Worm (Caenorhabditis elegans) whole organism, L4/young adult: ENCODE measurements around the gene fbxa-13.

Experiments used
- W03F9.2 ChIP-seq: fragments of 150-350 bp; optimal IDR thresholded peaks from 2 replicates; lab custom pipeline; 2014; ENCODE audit warnings: missing biosample characterization, missing genetic modification characterization
- dao-5 ChIP-seq: sonication (generic microtip); optimal IDR thresholded peaks from 2 replicates; lab custom pipeline; 2016; ENCODE audit warnings: missing genotype, missing genetic modification characterization, moderate library complexity, missing compliant biosample characterization
- him-1 ChIP-seq: sonication (generic microtip); optimal IDR thresholded peaks from 2 replicates; lab custom pipeline; 2016; ENCODE audit warnings: missing genotype, missing genetic modification reagents, missing genetic modification characterization, missing compliant biosample characterization

- no peak for TF ChIP-seq him-1 (tag; lab: Kevin White, UChicago)
- TF ChIP-seq W03F9.2 (tag; lab: Kevin White, UChicago), result no peak
- TF ChIP-seq dao-5 (tag; lab: Kevin White, UChicago), result no peak
Measured at ce11 chrIII:1664761-1665266, 40.9 kb downstream of the fbxa-13 start, which contains the start of gene Y22D7AL.16.
